Worm (Caenorhabditis elegans): ENCODE data around the gene fbxc-22.
"Not testable (repeated sequence)": the region's sequence is repeated elsewhere in the genome, so short reads cannot be mapped to it uniquely, and the experiment has no call there.

The fbxc-22 gene

ce11 chrII:1659729-1660128, 31.2 kb downstream of the fbxc-22 start:
- 0 out of 2 replicates have a peak, but pooled peaks have one; percentile 14 for TF ChIP-seq nhr-41 (GFP tag; IDR thresholded peaks at IDR 0.05)
- TF ChIP-seq dmd-6 (GFP tag; IDR thresholded peaks at IDR 0.05), result peak; percentile 88
- peak; percentile 68 for TF ChIP-seq pqm-1 (tag; optimal IDR thresholded peaks at IDR 0.05)
- TF ChIP-seq dmd-9 (GFP tag; IDR thresholded peaks at IDR 0.05), result 0 out of 2 replicates have a peak, but pooled peaks have one; percentile 27
- TF ChIP-seq php-3 (GFP tag; IDR thresholded peaks at IDR 0.05), result peak; percentile 70
- peak; percentile 47 for TF ChIP-seq nhr-28 (tag; optimal IDR thresholded peaks at IDR 0.05)
- peak; percentile 26 for TF ChIP-seq duxl-1 (tag; optimal IDR thresholded peaks at IDR 0.05; ENCODE audit: poor library complexity)
- TF ChIP-seq lin-1 (GFP tag; IDR thresholded peaks at IDR 0.05), result peak; percentile 43; the same call in 1 of the 2 replicates
- TF ChIP-seq hlh-11 (tag; optimal IDR thresholded peaks at IDR 0.05), result peak; percentile 36
- TF ChIP-seq daf-16 (GFP tag; optimal IDR thresholded peaks at IDR 0.05), result not testable (repeated sequence)
- TF ChIP-seq daf-16 (tag; optimal IDR thresholded peaks at IDR 0.05), result peak; percentile 48
- TF ChIP-seq T26A8.4 (GFP tag; IDR thresholded peaks at IDR 0.05), result 0 out of 2 replicates have a peak, but pooled peaks have one; percentile 45
- peak; percentile 55; the same call in 1 of the 2 replicates for TF ChIP-seq tra-1 (GFP tag; IDR thresholded peaks at IDR 0.05)

ce11 chrII:1657202-1657601, 33.7 kb downstream of the fbxc-22 start, which contains the start of gene ZC204.12:
ZC204.12 (minus strand) TSS chrII:1657302.
- no peak for TF ChIP-seq madf-9 (GFP tag; conservative IDR thresholded peaks at IDR 0.05)
- TF ChIP-seq mep-1 (tag; optimal IDR thresholded peaks at IDR 0.05), result no peak
- TF ChIP-seq lin-15B (tag; optimal IDR thresholded peaks at IDR 0.05), result no peak

- TF ChIP-seq lin-38 (GFP tag; IDR thresholded peaks at IDR 0.05) (no peak), lsy-2 (tag; optimal IDR thresholded peaks at IDR 0.05) (no peak)
These were observed 36.0 kb downstream of the fbxc-22 start, which contains the start of gene btb-12 for ce11 chrII:1654917-1655316. btb-12 (plus strand) TSS chrII:1655217.

- no peak for TF ChIP-seq ceh-28 (tag; optimal IDR thresholded peaks at IDR 0.05)
- no peak for TF ChIP-seq unc-39 (tag; optimal IDR thresholded peaks at IDR 0.05)
- TF ChIP-seq vab-7 (GFP tag; IDR thresholded peaks at IDR 0.05), result no peak
- no peak for TF ChIP-seq nhr-41 (GFP tag; IDR thresholded peaks at IDR 0.05)
- TF ChIP-seq lsy-2 (tag; optimal IDR thresholded peaks at IDR 0.05), result no peak
- TF ChIP-seq ceh-82 (tag; optimal IDR thresholded peaks at IDR 0.05), result no peak
- TF ChIP-seq daf-19 (GFP tag; conservative IDR thresholded peaks at IDR 0.05), result no peak
These were observed 37.5 kb downstream of the fbxc-22 start, which contains the start of gene fbxb-15 for ce11 chrII:1653397-1653796. fbxb-15 (minus strand) TSS chrII:1653497.

- TF ChIP-seq jun-1 (tag; optimal IDR thresholded peaks at IDR 0.05) (no peak), attf-4 (tag; optimal IDR thresholded peaks at IDR 0.05) (no peak), Y5F2A.4 (GFP tag; optimal IDR thresholded peaks at IDR 0.05) (no peak), lin-15B (tag; optimal IDR thresholded peaks at IDR 0.05) (no peak), spr-3 (GFP tag; optimal IDR thresholded peaks at IDR 0.05) (no peak), ces-1 (GFP tag; optimal IDR thresholded peaks at IDR 0.05) (no peak), mdt-29 (GFP tag; IDR thresholded peaks at IDR 0.05) (no peak), zip-11 (GFP tag; IDR thresholded peaks at IDR 0.05) (no peak), zag-1 (tag; optimal IDR thresholded peaks at IDR 0.05) (no peak), lin-1 (GFP tag; IDR thresholded peaks at IDR 0.05) (no peak), madf-5 (GFP tag; IDR thresholded peaks at IDR 0.05) (no peak), nhr-10 (tag; optimal IDR thresholded peaks at IDR 0.05) (no peak), duxl-1 (tag; optimal IDR thresholded peaks at IDR 0.05; ENCODE audit: poor library complexity) (no peak), tag-97 (GFP tag; IDR thresholded peaks at IDR 0.05) (no peak), tra-1 (GFP tag; IDR thresholded peaks at IDR 0.05) (no peak), ZK546.5 (tag; optimal IDR thresholded peaks at IDR 0.05) (no peak), php-3 (GFP tag; IDR thresholded peaks at IDR 0.05) (no peak), F26F4.8 (GFP tag; conservative IDR thresholded peaks at IDR 0.05) (no peak), nhr-11 (tag; optimal IDR thresholded peaks at IDR 0.05) (no peak)
These were observed 39.1 kb downstream of the fbxc-22 start, which contains the start of gene fbxb-16 for ce11 chrII:1651804-1652203. fbxb-16 (minus strand) TSS chrII:1651904.

Measured in whole organism, L4 larva.